Worm (Caenorhabditis elegans): ENCODE data around the gene ptc-3.

- TF ChIP-seq mab-5 (tag; optimal IDR thresholded peaks at IDR 0.05) (no peak), blmp-1 (tag; optimal IDR thresholded peaks at IDR 0.05) (no peak), sem-2 (GFP tag; optimal IDR thresholded peaks at IDR 0.05) (no peak), ztf-11 (tag; optimal IDR thresholded peaks at IDR 0.05) (no peak), lin-13 (tag; optimal IDR thresholded peaks at IDR 0.05) (no peak)
These were observed 51.7 kb downstream of the ptc-3 start, which contains the start of gene nhr-119 for ce11 chrII:2800550-2801233.
